Fruit fly (Drosophila melanogaster) whole organism, wandering third instar larva: ENCODE measurements around the gene Cyp4g15.

ENCODE experiments used
- Abd-B ChIP-seq: fragments of >200 bp; optimal IDR thresholded peaks from 2 replicates; lab custom pipeline; 2017; ENCODE audit warnings: missing biosample characterization, missing genetic modification characterization
- CG32264 ChIP-seq: fragments of 200-800 bp; sonication (Bioruptor generic); optimal IDR thresholded peaks from 2 replicates; lab custom pipeline; 2016; ENCODE audit warnings: missing biosample characterization, missing genetic modification characterization
- CG9705 ChIP-seq: fragments of 200-800 bp; sonication (Bioruptor generic); optimal IDR thresholded peaks from 2 replicates; lab custom pipeline; 2018; ENCODE audit warnings: missing biosample characterization, mild to moderate bottlenecking, missing genetic modification characterization
- CrebA ChIP-seq: fragments of 200-800 bp; sonication (Bioruptor generic); optimal IDR thresholded peaks from 2 replicates; lab custom pipeline; 2016; ENCODE audit warnings: missing biosample characterization, mild to moderate bottlenecking, missing genetic modification characterization, borderline replicate concordance
- Dfd ChIP-seq: fragments of >200 bp; optimal IDR thresholded peaks from 2 replicates; lab custom pipeline; 2017; ENCODE audit warnings: missing biosample characterization, missing genetic modification characterization
- Dif ChIP-seq: fragments of 200-275, 200-300 bp; sonication (Bioruptor generic); optimal IDR thresholded peaks from 2 replicates; lab custom pipeline; 2018; ENCODE audit warnings: missing biosample characterization, missing genetic modification characterization; ENCODE audit not compliant: partially characterized antibody
- HLH106 ChIP-seq: fragments of 200-800 bp; optimal IDR thresholded peaks from 3 replicates; lab custom pipeline; 2019; ENCODE audit warnings: missing biosample characterization, mild to moderate bottlenecking, missing genetic modification characterization, moderate library complexity
- Hnf4 ChIP-seq: fragments of 200-800 bp; sonication (Bioruptor generic); optimal IDR thresholded peaks from 2 replicates; lab custom pipeline; 2016; ENCODE audit warnings: missing biosample characterization, mild to moderate bottlenecking, missing genetic modification characterization
- Hr78 ChIP-seq: fragments of >200 bp; optimal IDR thresholded peaks from 2 replicates; lab custom pipeline; 2017; ENCODE audit warnings: missing biosample characterization, missing genetic modification characterization
- Hr83 ChIP-seq: fragments of 200-300 bp; sonication (Bioruptor generic); optimal IDR thresholded peaks from 2 replicates; lab custom pipeline; 2016; ENCODE audit warnings: missing biosample characterization, mild to moderate bottlenecking, missing genetic modification characterization, moderate library complexity; ENCODE audit not compliant: poor library complexity, severe bottlenecking
- Jra ChIP-seq: sonication (Bioruptor generic); optimal IDR thresholded peaks from 2 replicates; lab custom pipeline; 2016; ENCODE audit warnings: missing biosample characterization, missing genetic modification characterization
- Mio ChIP-seq: sonication (Bioruptor generic); optimal IDR thresholded peaks from 2 replicates; lab custom pipeline; 2016; ENCODE audit warnings: missing biosample characterization, missing genetic modification characterization
- Myc ChIP-seq: fragments of >200 bp; optimal IDR thresholded peaks from 2 replicates; lab custom pipeline; 2017
- N ChIP-seq: fragments of >200 bp; optimal IDR thresholded peaks from 2 replicates; lab custom pipeline; 2018; ENCODE audit warnings: missing biosample characterization, missing external identifiers, missing genetic modification characterization
- OdsH ChIP-seq: fragments of 200-800 bp; sonication (Bioruptor generic); optimal IDR thresholded peaks from 2 replicates; lab custom pipeline; 2016; ENCODE audit warnings: missing biosample characterization, mild to moderate bottlenecking, missing genetic modification characterization
- Rel ChIP-seq, 2 experiments: fragments of 200-800 bp; sonication (Bioruptor generic) in 1 of 2; optimal IDR thresholded peaks; 2 replicates in 1 of 2; 3 replicates in 1 of 2; lab custom pipeline; 2016 to 2019; ENCODE audit warnings: mild to moderate bottlenecking in 2 of 2, missing biosample characterization in 2 of 2, missing genetic modification characterization in 2 of 2, moderate library complexity in 1 of 2
- Sp1 ChIP-seq: fragments of 200-800 bp; sonication (Bioruptor generic); optimal IDR thresholded peaks from 3 replicates; lab custom pipeline; 2019; ENCODE audit warnings: missing biosample characterization, mild to moderate bottlenecking, missing genetic modification characterization, moderate library complexity
- Vsx2 ChIP-seq: fragments of 200-300, 225-300 bp; sonication (Bioruptor generic); optimal IDR thresholded peaks from 2 replicates; lab custom pipeline; 2018; ENCODE audit warnings: missing biosample characterization, missing genetic modification characterization; ENCODE audit not compliant: partially characterized antibody
- br ChIP-seq: fragments of 200-800 bp; sonication (Bioruptor generic); optimal IDR thresholded peaks from 2 replicates; lab custom pipeline; 2016; ENCODE audit warnings: missing biosample characterization, missing genetic modification characterization
- dl ChIP-seq, 2 experiments: fragments of 175-275, 200-275 bp in 1 of 2; fragments of 200-275 bp in 1 of 2; sonication (Bioruptor generic); optimal IDR thresholded peaks; lab custom pipeline; 2018; ENCODE audit warnings: mild to moderate bottlenecking in 2 of 2, missing biosample characterization in 2 of 2, missing genetic modification characterization in 2 of 2, moderate library complexity in 2 of 2; ENCODE audit not compliant: partially characterized antibody in 2 of 2, insufficient read depth in 1 of 2
- dmrt93B ChIP-seq: fragments of 200-800 bp; sonication (Bioruptor generic); optimal IDR thresholded peaks from 2 replicates; lab custom pipeline; 2018; ENCODE audit warnings: missing biosample characterization, mild to moderate bottlenecking, missing genetic modification characterization
- dsf ChIP-seq: sonication (Bioruptor generic); optimal IDR thresholded peaks from 2 replicates; lab custom pipeline; 2016; ENCODE audit warnings: missing biosample characterization, missing genetic modification characterization, borderline replicate concordance
- ey ChIP-seq: fragments of 200-800 bp; sonication (Bioruptor generic); optimal IDR thresholded peaks from 2 replicates; lab custom pipeline; 2016; ENCODE audit warnings: missing biosample characterization, missing genetic modification characterization
- foxo ChIP-seq, 2 experiments: fragments of 200-800 bp; sonication (Bioruptor generic); optimal IDR thresholded peaks; 2 replicates in 1 of 2; 3 replicates in 1 of 2; lab custom pipeline; 2016 to 2017; ENCODE audit warnings: missing biosample characterization in 2 of 2, missing genetic modification characterization in 2 of 2
- fru ChIP-seq: fragments of 200-800 bp; sonication (Bioruptor generic); optimal IDR thresholded peaks from 3 replicates; lab custom pipeline; 2016; ENCODE audit warnings: missing biosample characterization, mild to moderate bottlenecking, missing genetic modification characterization
- h ChIP-seq: fragments of 200-800 bp; sonication (Bioruptor generic); optimal IDR thresholded peaks from 3 replicates; lab custom pipeline; 2016; ENCODE audit warnings: missing biosample characterization, mild to moderate bottlenecking, missing genetic modification characterization
- jim ChIP-seq: fragments of 175-275, 200-325 bp; sonication (Bioruptor generic); optimal IDR thresholded peaks from 2 replicates; lab custom pipeline; 2016; ENCODE audit warnings: missing biosample characterization, mild to moderate bottlenecking, missing genetic modification characterization
- lola ChIP-seq: fragments of >200 bp; optimal IDR thresholded peaks from 2 replicates; lab custom pipeline; 2017; ENCODE audit warnings: missing biosample characterization, missing genetic modification characterization
- sage ChIP-seq: fragments of 200-800 bp; sonication (Bioruptor generic); optimal IDR thresholded peaks from 2 replicates; lab custom pipeline; 2016; ENCODE audit warnings: missing biosample characterization, mild to moderate bottlenecking, missing genetic modification characterization
- sv ChIP-seq: fragments of 200-800 bp; sonication (Bioruptor generic); optimal IDR thresholded peaks from 3 replicates; lab custom pipeline; 2016; ENCODE audit warnings: missing biosample characterization, missing genetic modification characterization
- tai ChIP-seq: sonication (Bioruptor generic); optimal IDR thresholded peaks from 2 replicates; lab custom pipeline; 2016; ENCODE audit warnings: missing biosample characterization, missing genetic modification characterization
- usp ChIP-seq: fragments of >200 bp; optimal IDR thresholded peaks from 2 replicates; lab custom pipeline; 2017; ENCODE audit warnings: missing biosample characterization, missing genetic modification characterization
- woc ChIP-seq: sonication (Bioruptor generic); optimal IDR thresholded peaks from 2 replicates; lab custom pipeline; 2016; ENCODE audit warnings: missing biosample characterization, mild to moderate bottlenecking, missing genetic modification characterization

The Cyp4g15 gene

DNA sequence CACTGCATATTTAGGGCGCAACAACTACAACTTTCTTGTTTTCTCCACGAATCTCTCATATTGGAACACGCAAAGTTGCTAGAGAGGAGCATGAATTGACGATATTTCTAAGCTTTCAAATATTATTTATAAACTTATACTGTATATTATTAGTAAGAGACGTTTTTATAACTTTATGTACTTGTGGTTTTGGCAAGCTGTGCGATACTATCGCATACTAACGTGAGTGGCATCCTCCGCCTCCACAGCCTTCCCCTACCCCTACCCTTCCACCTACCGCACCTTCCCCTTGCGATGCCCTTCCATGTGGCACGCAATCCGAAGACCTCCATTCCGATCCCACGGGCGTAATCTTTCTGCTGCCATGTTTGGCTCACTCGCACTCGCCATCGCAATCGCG lies 8.6 kb upstream of the Cyp4g15 start:
- TF ChIP-seq Mio (GFP tag; lab: Kevin White, UChicago), result no peak
- TF ChIP-seq Rel (GFP tag; optimal IDR thresholded peaks at IDR 0.05; lab: Kevin White, UChicago), result no peak
- no peak for TF ChIP-seq Rel (tag; optimal IDR thresholded peaks at IDR 0.05; lab: Kevin White, UChicago)
- TF ChIP-seq CrebA, result no peak
- no peak for TF ChIP-seq tai (GFP tag; lab: Kevin White, UChicago)
- TF ChIP-seq N (GFP tag; lab: Kevin White, UChicago), result no peak
- no peak for TF ChIP-seq br (GFP tag; lab: Kevin White, UChicago)
- no peak for TF ChIP-seq Dif (GFP tag; lab: Kevin White, UChicago)
- no peak for TF ChIP-seq Vsx2 (GFP tag; lab: Kevin White, UChicago)
- no peak for TF ChIP-seq lola (GFP tag; lab: Kevin White, UChicago)
- TF ChIP-seq Hr78, result no peak
- no peak for TF ChIP-seq dsf (GFP tag; lab: Kevin White, UChicago)
- no peak for TF ChIP-seq dl (GFP tag; optimal IDR thresholded peaks at IDR 0.05; lab: Kevin White, UChicago; ENCODE audit: insufficient read depth in 1 of 2, partially characterized antibody in 2 of 2)
- TF ChIP-seq CG32264 (GFP tag; lab: Kevin White, UChicago), result no peak
- TF ChIP-seq Myc (lab: Kevin White, UChicago), result no peak
- TF ChIP-seq sv (GFP tag; lab: Kevin White, UChicago), result no peak
- no peak for TF ChIP-seq usp (GFP tag; lab: Kevin White, UChicago)
- TF ChIP-seq foxo (GFP tag; optimal IDR thresholded peaks at IDR 0.05; lab: Kevin White, UChicago), result no peak
- TF ChIP-seq woc (GFP tag; lab: Kevin White, UChicago), result no peak
- no peak for TF ChIP-seq Dfd (GFP tag; lab: Kevin White, UChicago)
- TF ChIP-seq CG9705, result no peak

dm6 chrX:11483297-11483696 lies 6.4 kb downstream of the Cyp4g15 start, which contains the start of gene Uba5:
Gene Uba5 (plus strand): TSS chrX:11483518.
- TF ChIP-seq Jra (GFP tag; lab: Kevin White, UChicago) (peak; percentile 18), foxo (GFP tag; optimal IDR thresholded peaks at IDR 0.05; lab: Kevin White, UChicago) (peak in 1 of 2 experiments; percentile 28), CrebA (peak; percentile 94), CG32264 (GFP tag; lab: Kevin White, UChicago) (no peak), Hnf4 (GFP tag; lab: Kevin White, UChicago) (no peak), sage (GFP tag; lab: Kevin White, UChicago) (no peak), h (GFP tag; lab: Kevin White, UChicago) (peak; percentile 5), Abd-B (no peak), fru (GFP tag; lab: Kevin White, UChicago) (no peak), woc (GFP tag; lab: Kevin White, UChicago) (no peak), Hr83 (GFP tag; lab: Kevin White, UChicago) (no peak), Dfd (GFP tag; lab: Kevin White, UChicago) (no peak), OdsH (GFP tag; lab: Kevin White, UChicago) (no peak), jim (GFP tag; lab: Kevin White, UChicago) (no peak), dmrt93B (GFP tag; lab: Kevin White, UChicago) (no peak), Rel (GFP tag; optimal IDR thresholded peaks at IDR 0.05; lab: Kevin White, UChicago) (no peak), Rel (tag; optimal IDR thresholded peaks at IDR 0.05; lab: Kevin White, UChicago) (no peak), lola (GFP tag; lab: Kevin White, UChicago) (no peak), HLH106 (tag; lab: Kevin White, UChicago) (no peak)

DNA sequence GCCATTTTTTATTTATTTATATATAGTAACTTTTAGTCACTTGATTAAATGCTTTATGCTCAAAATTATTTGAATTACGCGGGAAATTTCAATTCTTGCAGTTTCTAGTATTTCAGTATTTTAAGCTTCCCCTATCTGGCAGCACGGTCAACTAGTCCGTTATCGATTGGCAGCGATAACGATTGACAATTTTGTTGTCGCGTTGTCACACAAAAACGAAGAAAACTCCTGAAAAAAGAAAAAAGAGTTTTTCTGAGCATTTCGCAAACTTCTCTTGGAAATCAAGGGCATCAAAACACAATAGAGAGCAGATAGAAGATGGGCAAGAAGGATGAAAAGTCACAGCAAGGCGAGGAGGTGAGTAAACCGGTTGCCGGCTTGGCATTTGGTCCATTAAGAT lies 8.2 kb downstream of the Cyp4g15 start, which contains the start of gene Spase25:
TSS of gene Spase25 (plus strand) at position 176 of the 400 bp plus-strand sequence.
- TF ChIP-seq CG9705 (no peak), Sp1 (GFP tag; lab: Kevin White, UChicago) (no peak), h (GFP tag; lab: Kevin White, UChicago) (no peak), Hr78 (no peak), Rel (GFP tag; optimal IDR thresholded peaks at IDR 0.05; lab: Kevin White, UChicago) (no peak), Rel (tag; optimal IDR thresholded peaks at IDR 0.05; lab: Kevin White, UChicago) (peak; percentile 21), CrebA (peak; percentile 87), Hr83 (GFP tag; lab: Kevin White, UChicago) (no peak), sv (GFP tag; lab: Kevin White, UChicago) (no peak)

dm6 chrX:11491473-11491872 lies 14.6 kb downstream of the Cyp4g15 start, which contains the start of gene CG33235:
Gene CG33235 (minus strand): TSS chrX:11491573.
- TF ChIP-seq ey (GFP tag; lab: Kevin White, UChicago), result no peak
- TF ChIP-seq Sp1 (GFP tag; lab: Kevin White, UChicago), result no peak
- TF ChIP-seq h (GFP tag; lab: Kevin White, UChicago), result no peak
- no peak for TF ChIP-seq Mio (GFP tag; lab: Kevin White, UChicago)
- no peak for TF ChIP-seq Jra (GFP tag; lab: Kevin White, UChicago)
